Fruit fly (Drosophila melanogaster): ENCODE measurements around the gene CG13051.

Gene CG13051

DNA sequence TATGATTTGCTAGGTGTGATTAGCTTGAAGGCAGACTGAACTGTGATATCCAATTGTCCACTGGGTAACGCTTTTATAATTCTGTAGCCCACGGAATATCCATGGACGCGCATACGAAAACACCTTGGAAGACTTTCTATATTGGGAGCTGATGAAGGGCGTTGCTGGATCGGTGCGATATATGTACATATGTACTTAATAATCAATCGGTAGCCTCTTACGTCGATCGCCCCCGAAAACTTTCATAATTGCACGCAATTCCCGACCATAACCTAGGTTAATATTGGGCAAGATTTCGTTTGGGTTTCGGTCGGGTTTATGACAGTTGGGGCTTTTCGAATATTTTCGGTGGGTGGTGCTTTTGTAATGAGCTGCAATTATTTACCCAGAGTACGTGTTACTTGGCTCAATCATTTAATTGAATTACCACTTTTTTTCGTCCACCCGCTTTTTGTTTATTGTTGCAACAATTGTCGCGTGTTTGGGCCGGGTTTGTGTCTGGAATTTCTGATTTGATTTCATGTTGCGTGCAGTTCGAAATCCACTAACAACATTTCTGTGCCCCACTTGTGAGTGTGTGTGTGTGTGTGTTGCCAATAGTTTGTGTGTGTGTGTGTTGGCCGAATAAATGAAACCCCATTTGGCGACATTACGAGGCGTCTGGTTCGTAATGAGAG lies 17.1 kb upstream of the CG13051 start, which contains the start of gene CG13049 (continued):
- TF ChIP-seq fd64A (GFP tag; optimal IDR thresholded peaks at IDR 0.05) (no peak), Hey (tag; optimal IDR thresholded peaks at IDR 0.05) (no peak), vvl (GFP tag; IDR thresholded peaks at IDR 0.05) (peak; percentile 52; the same call in 1 of the 2 replicates)

DNA sequence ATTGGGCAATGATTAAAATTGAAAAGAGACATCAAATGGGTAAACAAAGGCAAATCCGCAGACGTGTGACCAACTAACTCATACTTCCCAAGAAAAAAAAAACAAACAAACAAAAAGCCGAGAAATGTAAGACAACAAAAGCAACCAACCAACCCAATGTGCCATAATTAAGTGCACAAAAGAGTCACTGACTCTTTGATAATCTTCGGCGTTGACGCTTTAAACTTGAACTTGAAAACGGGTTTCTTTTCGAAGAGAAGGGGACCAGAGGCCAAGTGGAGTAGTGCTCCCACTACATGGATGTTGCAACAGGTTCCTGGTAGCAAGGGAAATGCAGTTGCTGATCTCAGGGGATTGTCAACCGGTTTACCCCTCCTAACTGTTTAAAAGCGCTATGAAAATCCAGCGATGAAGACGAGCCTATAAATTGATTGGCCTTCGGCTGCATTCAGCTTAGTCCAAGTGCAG lies 15.1 kb upstream of the CG13051 start, which contains the start of gene CG13064:
Gene CG13064, plus strand, starts transcription at position 418 of the 468 bp plus-strand sequence.
- TF ChIP-seq CG9727 (GFP tag; optimal IDR thresholded peaks at IDR 0.05) (no peak), Ssrp (tag; optimal IDR thresholded peaks at IDR 0.05) (no peak), CG15479 (GFP tag; optimal IDR thresholded peaks at IDR 0.05) (no peak), nom (GFP tag; optimal IDR thresholded peaks at IDR 0.05) (peak; percentile 8), Fer3 (tag; optimal IDR thresholded peaks at IDR 0.05) (no peak), chinmo (GFP tag; IDR thresholded peaks at IDR 0.05; ENCODE audit: partially characterized antibody) (0 out of 4 replicates have a peak, but pooled peaks have one; percentile 65), CG2875 (GFP tag; optimal IDR thresholded peaks at IDR 0.05) (no peak), exex (tag; optimal IDR thresholded peaks at IDR 0.05) (no peak), CG1792 (GFP tag; optimal IDR thresholded peaks at IDR 0.05) (no peak), CG5180 (GFP tag; optimal IDR thresholded peaks at IDR 0.05) (no peak), ttk (GFP tag; IDR thresholded peaks at IDR 0.05) (no peak), CG13894 (tag; optimal IDR thresholded peaks at IDR 0.05) (no peak), Hr78 (GFP tag; optimal IDR thresholded peaks at IDR 0.05) (peak in 1 of 2 experiments; percentile 87), esg (GFP tag; conservative IDR thresholded peaks at IDR 0.05) (no peak), NFAT (GFP tag; IDR thresholded peaks at IDR 0.05) (no peak), CG3847 (GFP tag; IDR thresholded peaks at IDR 0.05) (no peak), Elba2 (GFP tag; optimal IDR thresholded peaks at IDR 0.05) (no peak), CG16815 (GFP tag; optimal IDR thresholded peaks at IDR 0.05) (no peak), CG15269 (tag; optimal IDR thresholded peaks at IDR 0.05) (peak; percentile 27), CG31388 (GFP tag; optimal IDR thresholded peaks at IDR 0.05) (no peak), CG1602 (GFP tag; optimal IDR thresholded peaks at IDR 0.05) (no peak), z (GFP tag; IDR thresholded peaks at IDR 0.05) (no peak), CG10959 (GFP tag; IDR thresholded peaks at IDR 0.05) (no peak), Awh (GFP tag; IDR thresholded peaks at IDR 0.05) (peak; percentile 19; the same call in 1 of the 2 replicates), h (optimal IDR thresholded peaks at IDR 0.05) (no peak), toy (GFP tag; IDR thresholded peaks at IDR 0.05) (no peak), CG7839 (tag; optimal IDR thresholded peaks at IDR 0.05) (no peak), CG11247 (GFP tag; IDR thresholded peaks at IDR 0.05) (no peak), Hr39 (optimal IDR thresholded peaks at IDR 0.05) (no peak), mam (GFP tag; optimal IDR thresholded peaks at IDR 0.05) (no peak), pho (GFP tag; optimal IDR thresholded peaks at IDR 0.05) (no peak), ems (GFP tag; optimal IDR thresholded peaks at IDR 0.05) (no peak), hb (GFP tag; IDR thresholded peaks at IDR 0.05; ENCODE audit: partially characterized antibody) (no peak), nerfin-2 (GFP tag; IDR thresholded peaks at IDR 0.05; ENCODE audit: partially characterized antibody) (no peak), CG17568 (GFP tag; optimal IDR thresholded peaks at IDR 0.05) (no peak), nau (GFP tag; optimal IDR thresholded peaks at IDR 0.05) (no peak), CG12769 (tag; optimal IDR thresholded peaks at IDR 0.05) (peak; percentile 50), CG17829 (tag; optimal IDR thresholded peaks at IDR 0.05) (no peak), cas (GFP tag; IDR thresholded peaks at IDR 0.05) (no peak), zf30C (GFP tag; optimal IDR thresholded peaks at IDR 0.05) (no peak), CG10366 (GFP tag; IDR thresholded peaks at IDR 0.05) (no peak), CG1529 (GFP tag; optimal IDR thresholded peaks at IDR 0.05) (no peak), ab (GFP tag; optimal IDR thresholded peaks at IDR 0.05) (no peak), Blimp-1 (GFP tag; optimal IDR thresholded peaks at IDR 0.05) (no peak), gsb-n (tag; optimal IDR thresholded peaks at IDR 0.05) (no peak)

Measured in whole organism, embryonic.